Worm (Caenorhabditis elegans) whole organism, late embryonic: ENCODE data around the gene pals-22.

ENCODE experiments used
- ama-1 ChIP-seq: fragments of 150-350 bp; optimal IDR thresholded peaks from 2 replicates; lab custom pipeline; 2014
- ceh-30 ChIP-seq: fragments of 150-350 bp; optimal IDR thresholded peaks from 2 replicates; lab custom pipeline; 2014; ENCODE audit warnings: missing biosample characterization, missing genetic modification characterization
- ceh-9 ChIP-seq: sonication (generic microtip); optimal IDR thresholded peaks from 2 replicates; lab custom pipeline; 2016; ENCODE audit warnings: mild to moderate bottlenecking, missing genetic modification characterization, inconsistent platforms, missing compliant biosample characterization
- dmd-4 ChIP-seq: sonication (generic microtip); optimal IDR thresholded peaks from 2 replicates; lab custom pipeline; 2016; ENCODE audit warnings: borderline replicate concordance, missing genetic modification characterization, missing compliant biosample characterization
- hlh-30 ChIP-seq: sonication (generic microtip); optimal IDR thresholded peaks from 2 replicates; lab custom pipeline; 2017; ENCODE audit warnings: antibody characterized with exemption, missing genetic modification characterization, missing compliant biosample characterization; ENCODE audit not compliant: insufficient read depth
- lin-11 ChIP-seq: fragments of 200-800 bp; sonication (Bioruptor generic); optimal IDR thresholded peaks from 2 replicates; lab custom pipeline; 2018; ENCODE audit warnings: mild to moderate bottlenecking, missing genetic modification characterization, missing compliant biosample characterization
- pha-4 ChIP-seq: fragments of 150-350 bp; optimal IDR thresholded peaks from 2 replicates; lab custom pipeline; 2018; ENCODE audit warnings: missing biosample characterization, missing genetic modification reagents, missing genetic modification characterization
- tbx-2 ChIP-seq: sonication (generic microtip); optimal IDR thresholded peaks from 2 replicates; lab custom pipeline; 2016; ENCODE audit warnings: missing genetic modification characterization, missing compliant biosample characterization
- unc-3 ChIP-seq, 2 experiments: fragments of 200-800 bp in 1 of 2; sonication (Bioruptor generic) in 1 of 2; sonication (generic microtip) in 1 of 2; conservative IDR thresholded peaks in 1 of 2; optimal IDR thresholded peaks in 1 of 2; 2 replicates each; pipeline versions ENCODE4 v1.3.6 to Lab custom; 2016 to 2022; ENCODE audit warnings: missing compliant biosample characterization in 2 of 2, missing genetic modification characterization in 2 of 2, missing genetic modification reagents in 1 of 2

DNA sequence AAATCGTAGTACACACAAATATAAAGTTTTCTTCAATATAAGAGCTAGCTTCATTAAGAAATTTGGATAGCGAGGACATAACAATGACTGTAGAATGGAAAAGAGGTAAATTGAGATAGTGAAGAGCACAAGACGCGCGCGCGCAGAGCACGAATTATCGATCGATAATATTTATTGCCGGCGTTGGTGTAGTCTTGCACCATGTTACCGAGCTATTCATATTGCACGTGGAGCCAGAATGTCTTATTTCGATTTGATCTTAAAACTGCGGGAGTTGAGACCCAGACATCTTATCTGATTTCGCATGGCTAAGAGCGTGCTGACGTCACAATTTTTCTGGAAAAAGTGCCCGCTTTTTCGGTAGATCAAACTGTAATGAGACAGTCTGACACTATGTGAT is 37.3 kb downstream of the pals-22 start, which contains the start of gene F40G9.18:
- TF ChIP-seq ama-1 (lab: Kevin White, UChicago) (no peak), ceh-30 (no peak), pha-4 (no peak), dmd-4 (tag; lab: Kevin White, UChicago) (no peak), tbx-2 (tag; lab: Kevin White, UChicago) (no peak), lin-11 (tag; lab: Kevin White, UChicago) (no peak), ceh-9 (tag; lab: Kevin White, UChicago) (no peak), unc-3 (GFP tag; conservative IDR thresholded peaks at IDR 0.05; lab: Robert Waterston, UW) (no peak), unc-3 (tag; optimal IDR thresholded peaks at IDR 0.05; lab: Kevin White, UChicago) (no peak), hlh-30 (tag; lab: Kevin White, UChicago) (no peak)
